Worm (Caenorhabditis elegans): Measurements from ENCODE around the gene unc-8.

The unc-8 gene

DNA sequence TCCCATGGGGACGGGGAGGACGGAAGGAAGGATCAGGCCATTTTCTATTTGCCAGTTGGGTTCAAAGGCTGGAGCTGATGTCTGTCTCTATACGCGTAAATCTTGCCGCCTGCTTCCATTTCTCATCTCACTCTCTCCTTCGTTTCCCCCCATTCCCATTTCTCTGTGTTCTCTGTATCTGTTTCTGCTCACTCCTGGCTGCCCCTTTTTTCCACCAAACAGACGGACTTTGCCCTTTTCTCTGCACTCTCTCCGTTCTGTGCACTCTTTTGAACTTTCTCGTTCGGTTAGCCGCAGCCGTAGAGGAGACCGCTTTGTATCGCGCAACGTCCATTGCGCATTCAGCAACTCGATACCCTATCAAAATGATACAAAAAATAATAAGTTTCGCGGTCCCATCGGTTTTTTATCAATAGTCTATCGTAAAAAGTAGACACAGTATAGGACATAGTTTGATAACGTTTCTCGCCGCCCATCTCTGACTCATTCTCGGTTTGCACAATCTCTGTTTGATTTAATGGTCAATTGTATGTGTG lies 38.5 kb downstream of the unc-8 start (continued):
- TF ChIP-seq nhr-77 (tag; optimal IDR thresholded peaks at IDR 0.05), result peak; percentile 55
- TF ChIP-seq nhr-85 (tag), result peak; percentile 73
- no peak for TF ChIP-seq lin-13 (GFP tag; optimal IDR thresholded peaks at IDR 0.05)
- peak in 1 of 2 experiments; percentile 47 for TF ChIP-seq mdl-1 (tag; optimal IDR thresholded peaks at IDR 0.05)
- peak; percentile 49 for TF ChIP-seq irx-1 (tag; optimal IDR thresholded peaks at IDR 0.05)
- TF ChIP-seq elt-3 (tag; optimal IDR thresholded peaks at IDR 0.05), result peak in 2 of 6 experiments; percentile 67 to 79
- peak; percentile 56 for TF ChIP-seq blmp-1 (tag; optimal IDR thresholded peaks at IDR 0.05)
- TF ChIP-seq swsn-7 (tag; optimal IDR thresholded peaks at IDR 0.05), result peak; percentile 46
- TF ChIP-seq aly-2 (tag; optimal IDR thresholded peaks at IDR 0.05), result peak; percentile 0
- peak; percentile 55 for TF ChIP-seq mep-1 (tag; optimal IDR thresholded peaks at IDR 0.05)
- peak; percentile 75 for TF ChIP-seq fkh-8 (tag; optimal IDR thresholded peaks at IDR 0.05)
- TF ChIP-seq elt-2 (tag; optimal IDR thresholded peaks at IDR 0.05), result peak; percentile 85
- no peak for TF ChIP-seq mef-2 (tag; optimal IDR thresholded peaks at IDR 0.05)
- TF ChIP-seq egl-13 (tag; optimal IDR thresholded peaks at IDR 0.05), result peak; percentile 48
- TF ChIP-seq pqm-1 (tag; optimal IDR thresholded peaks at IDR 0.05), result no peak
- TF ChIP-seq alr-1 (tag; optimal IDR thresholded peaks at IDR 0.05; ENCODE audit: borderline replicate concordance), result no peak
- peak; percentile 70 for TF ChIP-seq snu-23 (GFP tag; optimal IDR thresholded peaks at IDR 0.05)
- peak; percentile 53 for TF ChIP-seq dsc-1 (tag; optimal IDR thresholded peaks at IDR 0.05)
- no peak for TF ChIP-seq unc-30 (tag; optimal IDR thresholded peaks at IDR 0.05)
- no peak for TF ChIP-seq C16A3.4 (tag; optimal IDR thresholded peaks at IDR 0.05)

DNA sequence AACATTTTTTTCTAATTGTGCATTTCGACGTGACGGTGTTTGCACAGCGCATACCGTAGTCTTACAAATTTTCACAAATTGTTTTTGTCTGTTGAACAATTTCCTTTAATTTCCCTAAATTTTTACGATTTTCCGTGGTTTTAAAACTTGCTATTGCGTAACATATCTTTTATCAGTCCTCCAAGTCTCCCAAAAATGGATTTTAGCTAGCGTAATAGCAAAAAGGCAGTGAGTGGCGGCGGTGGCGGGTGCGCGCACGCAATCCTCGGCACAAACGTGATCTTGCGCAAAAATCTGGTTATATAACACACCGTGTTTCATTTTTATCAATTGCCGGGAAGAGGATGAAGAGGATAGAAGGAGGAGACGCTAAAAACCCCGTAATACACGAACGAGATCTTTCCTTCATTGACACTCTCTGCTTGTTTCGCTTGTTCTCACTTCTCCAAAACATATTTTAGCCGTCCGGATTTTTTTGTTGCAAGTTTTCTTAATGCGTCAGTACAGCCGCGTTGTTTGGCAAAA lies 39.4 kb downstream of the unc-8 start:
- TF ChIP-seq blmp-1 (tag; optimal IDR thresholded peaks at IDR 0.05) (peak; percentile 66), ama-1 (optimal IDR thresholded peaks at IDR 0.05) (no peak), nhr-11 (tag; optimal IDR thresholded peaks at IDR 0.05) (no peak), lsy-2 (tag; optimal IDR thresholded peaks at IDR 0.05) (peak in 1 of 2 experiments; percentile 23)

DNA sequence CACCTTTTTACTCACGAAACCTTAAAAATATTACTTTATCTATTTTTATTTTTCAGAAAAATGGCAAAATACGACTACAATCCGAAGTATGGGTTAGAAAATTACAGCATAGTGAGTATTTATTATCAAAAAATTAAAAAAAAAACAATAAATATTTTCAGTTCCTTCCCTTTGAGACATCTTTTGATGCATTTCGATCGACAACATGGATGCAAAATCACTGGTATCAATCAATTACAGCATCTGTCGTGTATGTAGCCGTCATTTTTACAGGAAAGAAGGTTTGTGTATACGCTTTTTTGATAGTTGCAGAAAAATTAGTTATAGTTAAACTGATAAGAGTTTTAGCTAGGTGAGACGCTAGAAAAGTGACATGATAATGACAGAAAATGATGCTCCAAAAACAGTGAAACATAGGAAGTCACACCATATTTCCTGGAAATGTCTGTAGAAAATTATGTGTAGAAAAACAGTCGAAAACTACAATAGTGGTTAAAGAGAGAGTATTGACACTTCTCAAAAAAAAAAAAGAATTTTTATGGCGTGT lies 40.8 kb downstream of the unc-8 start, which contains the start of gene elo-3:
Gene elo-3, plus strand, starts transcription at position 51 of the 547 bp plus-strand sequence.
- TF ChIP-seq elt-2 (tag; optimal IDR thresholded peaks at IDR 0.05) (peak; percentile 4), ama-1 (optimal IDR thresholded peaks at IDR 0.05) (no peak), xbp-1 (tag; optimal IDR thresholded peaks at IDR 0.05) (no peak), swsn-7 (tag; optimal IDR thresholded peaks at IDR 0.05) (no peak), dpl-1 (GFP tag; optimal IDR thresholded peaks at IDR 0.05) (no peak), pax-3 (tag; optimal IDR thresholded peaks at IDR 0.05) (no peak), irx-1 (tag; optimal IDR thresholded peaks at IDR 0.05) (no peak)

DNA sequence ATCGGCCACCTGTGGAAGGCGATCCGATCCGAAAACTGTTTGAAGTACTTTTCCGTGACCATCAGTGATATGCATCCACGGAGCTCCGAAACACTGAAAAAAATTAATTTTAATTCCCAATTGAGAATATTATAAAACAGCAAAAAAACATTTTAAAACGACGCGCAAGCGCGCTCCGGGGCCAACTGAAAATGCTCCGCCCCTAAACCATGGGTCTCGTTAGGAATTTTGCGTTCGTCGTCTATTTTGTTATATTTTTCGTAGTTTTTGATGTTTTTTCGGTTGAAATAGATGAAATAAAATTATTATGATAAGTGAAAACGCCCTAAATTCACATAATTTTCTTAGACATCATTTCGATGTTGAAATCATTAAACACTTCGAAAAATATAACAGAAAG lies 43.6 kb downstream of the unc-8 start:
- no peak for TF ChIP-seq ceh-90 (tag; optimal IDR thresholded peaks at IDR 0.05)
- TF ChIP-seq hlh-4 (tag; optimal IDR thresholded peaks at IDR 0.05), result no peak
- TF ChIP-seq lin-14 (GFP tag; optimal IDR thresholded peaks at IDR 0.05), result no peak
- no peak for TF ChIP-seq ceh-88 (GFP tag; IDR thresholded peaks at IDR 0.05)
- no peak for TF ChIP-seq nhr-47 (tag; optimal IDR thresholded peaks at IDR 0.05)
- TF ChIP-seq egl-13 (tag; optimal IDR thresholded peaks at IDR 0.05), result no peak
- no peak for TF ChIP-seq unc-98 (GFP tag; IDR thresholded peaks at IDR 0.05)
- TF ChIP-seq tbx-2 (tag; optimal IDR thresholded peaks at IDR 0.05), result no peak
- no peak for TF ChIP-seq alr-1 (tag; optimal IDR thresholded peaks at IDR 0.05; ENCODE audit: borderline replicate concordance)
- no peak for TF ChIP-seq aly-2 (tag; optimal IDR thresholded peaks at IDR 0.05)
- TF ChIP-seq Y116A8C.19 (tag; optimal IDR thresholded peaks at IDR 0.05; ENCODE audit: borderline replicate concordance), result no peak
- TF ChIP-seq ztf-4 (tag; optimal IDR thresholded peaks at IDR 0.05), result no peak
- TF ChIP-seq dsc-1 (tag; optimal IDR thresholded peaks at IDR 0.05), result no peak
- TF ChIP-seq zag-1 (tag; optimal IDR thresholded peaks at IDR 0.05), result no peak
- no peak for TF ChIP-seq fkh-10 (GFP tag; optimal IDR thresholded peaks at IDR 0.05)
- TF ChIP-seq lir-3 (tag; optimal IDR thresholded peaks at IDR 0.05; ENCODE audit: poor library complexity), result no peak
- TF ChIP-seq elt-3 (tag; optimal IDR thresholded peaks at IDR 0.05), result no peak
- no peak for TF ChIP-seq efl-1 (optimal IDR thresholded peaks at IDR 0.05)
- TF ChIP-seq efl-1 (GFP tag; optimal IDR thresholded peaks at IDR 0.05 in 1 of 2), result no peak
- no peak for TF ChIP-seq nhr-20 (tag; optimal IDR thresholded peaks at IDR 0.05)
- TF ChIP-seq unc-86 (tag; optimal IDR thresholded peaks at IDR 0.05), result no peak

All from whole organism, L1 larva.